Worm (Caenorhabditis elegans): ENCODE results near the gene fbxa-80.
A peak's percentile ranks its signal among the peaks of the same experiment; 100 is the strongest.

fbxa-80 gene

DNA sequence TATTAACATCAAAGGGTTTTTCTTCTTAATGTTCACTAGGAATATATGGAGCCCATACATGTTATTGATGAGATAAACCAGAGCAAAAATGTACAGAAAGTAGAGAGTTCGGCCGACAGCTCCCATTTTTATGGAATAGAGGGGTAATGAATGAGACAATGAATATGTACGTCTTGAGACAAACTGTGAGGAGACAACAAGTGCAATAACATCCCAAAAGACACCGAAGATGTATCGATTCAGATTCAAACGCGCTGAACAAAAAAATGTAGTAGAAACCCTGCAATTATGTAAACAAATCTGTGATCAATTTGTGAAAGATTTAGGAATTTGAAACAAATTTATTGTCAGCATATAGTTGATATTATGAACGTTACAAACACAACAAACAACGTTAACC, 32.0 kb upstream of the fbxa-80 start:
- no peak for TF ChIP-seq mab-9 (GFP tag; IDR thresholded peaks at IDR 0.05)
- no peak for TF ChIP-seq efl-1 (optimal IDR thresholded peaks at IDR 0.05)
- TF ChIP-seq efl-1 (GFP tag; optimal IDR thresholded peaks at IDR 0.05 in 1 of 2) = peak in 1 of 2 experiments; percentile 51

DNA sequence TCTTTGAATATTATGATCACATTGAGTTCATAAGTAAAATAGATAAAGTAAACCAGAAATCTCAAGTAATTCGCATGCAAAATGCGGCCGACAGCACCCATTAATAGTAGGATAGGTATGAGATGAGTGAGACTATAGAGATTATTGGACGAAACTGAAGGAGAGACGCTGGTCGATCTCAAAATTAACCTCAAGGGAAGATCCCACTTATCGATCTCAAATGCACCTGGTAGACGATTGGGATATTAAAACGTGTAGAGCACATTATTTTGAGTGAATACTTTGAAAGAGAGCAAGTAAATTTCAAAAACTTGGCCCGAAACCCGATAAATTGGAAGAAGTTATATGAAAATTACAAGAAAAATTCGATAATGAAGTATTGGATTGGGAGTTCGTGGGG, 30.7 kb upstream of the fbxa-80 start, which contains the start of gene Y82E9BL.6:
Gene Y82E9BL.6, minus strand, starts transcription at position 101 of the 400 bp plus-strand sequence.
- TF ChIP-seq lin-15B (tag; optimal IDR thresholded peaks at IDR 0.05) (no peak), egl-13 (tag; optimal IDR thresholded peaks at IDR 0.05) (no peak), tbx-2 (tag; optimal IDR thresholded peaks at IDR 0.05) (no peak), efl-3 (GFP tag; optimal IDR thresholded peaks at IDR 0.05) (no peak), elt-2 (tag; optimal IDR thresholded peaks at IDR 0.05) (no peak), dpl-1 (GFP tag; optimal IDR thresholded peaks at IDR 0.05) (no peak), jun-1 (tag; optimal IDR thresholded peaks at IDR 0.05) (no peak), mef-2 (tag; optimal IDR thresholded peaks at IDR 0.05) (no peak), pag-3 (tag; optimal IDR thresholded peaks at IDR 0.05; ENCODE audit: borderline replicate concordance, insufficient read depth) (no peak), ceh-82 (tag; optimal IDR thresholded peaks at IDR 0.05) (no peak), ets-5 (GFP tag; IDR thresholded peaks at IDR 0.05) (no peak), C34B4.2 (tag; optimal IDR thresholded peaks at IDR 0.05) (no peak), xbp-1 (tag; optimal IDR thresholded peaks at IDR 0.05) (no peak), Y116A8C.19 (tag; optimal IDR thresholded peaks at IDR 0.05; ENCODE audit: borderline replicate concordance) (no peak), C04F5.9 (tag; optimal IDR thresholded peaks at IDR 0.05) (no peak), mep-1 (tag; optimal IDR thresholded peaks at IDR 0.05) (no peak), nhr-11 (tag; optimal IDR thresholded peaks at IDR 0.05) (no peak), lin-13 (GFP tag; optimal IDR thresholded peaks at IDR 0.05) (no peak), nhr-12 (tag; optimal IDR thresholded peaks at IDR 0.05) (no peak)

DNA sequence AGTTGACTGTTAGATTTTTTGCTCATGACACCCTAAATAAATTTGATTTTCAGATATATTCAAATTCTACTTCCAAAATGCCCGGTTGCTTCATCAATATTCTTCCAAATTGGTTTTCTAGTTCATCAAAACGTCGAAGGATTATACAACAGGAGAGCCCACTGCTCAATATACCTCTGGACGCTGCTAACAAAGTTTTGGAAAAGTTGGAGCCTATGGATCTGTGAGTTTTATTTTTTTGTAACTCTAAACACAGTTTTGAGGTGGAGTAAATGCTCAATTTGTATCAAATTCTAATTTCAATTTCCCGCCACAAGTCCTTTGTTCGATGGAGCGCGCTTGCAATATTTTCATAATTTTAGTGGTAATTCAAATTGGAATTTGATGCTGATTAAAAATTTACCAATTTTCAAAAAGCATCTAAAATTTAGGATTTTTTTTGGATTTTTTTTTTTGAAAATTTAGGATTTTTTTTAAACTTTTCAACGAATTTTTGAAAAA, 28.0 kb upstream of the fbxa-80 start, which contains the start of gene fbxa-27:
Gene fbxa-27, plus strand, starts transcription at position 51 of the 501 bp plus-strand sequence.
- TF ChIP-seq nhr-76 (tag; optimal IDR thresholded peaks at IDR 0.05) (no peak), efl-1 (optimal IDR thresholded peaks at IDR 0.05) (peak; percentile 27 to 63), efl-1 (GFP tag; optimal IDR thresholded peaks at IDR 0.05 in 1 of 2) (peak; percentile 62 to 76), dpl-1 (GFP tag; optimal IDR thresholded peaks at IDR 0.05) (peak in 1 of 3 experiments; percentile 44), tlp-1 (tag; optimal IDR thresholded peaks at IDR 0.05) (no peak), lin-35 (GFP tag; optimal IDR thresholded peaks at IDR 0.05) (peak in 1 of 2 experiments; percentile 20), nhr-19 (GFP tag; conservative IDR thresholded peaks at IDR 0.05) (no peak)

DNA sequence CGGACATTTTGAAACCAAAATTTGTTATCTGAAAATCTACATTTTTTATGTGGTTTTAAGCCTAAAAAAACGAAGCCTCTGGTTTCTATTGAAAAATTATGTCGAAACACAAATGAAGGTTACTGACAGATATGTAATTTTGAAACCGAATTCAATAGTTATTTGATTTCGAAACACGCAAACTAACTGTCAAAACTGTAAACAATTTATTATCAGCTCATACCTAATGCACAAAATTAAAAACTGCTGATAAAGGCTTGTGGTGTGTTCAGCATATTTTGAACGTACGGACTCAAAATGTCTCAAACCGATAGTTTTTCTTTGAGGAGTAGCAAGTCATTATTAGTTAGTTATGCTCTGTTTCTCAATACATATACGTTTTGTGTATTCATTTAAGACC, 27.5 kb upstream of the fbxa-80 start, which contains the start of gene fbxa-26:
Gene fbxa-26, minus strand, starts transcription at position 35 of the 400 bp plus-strand sequence.
- TF ChIP-seq dsc-1 (tag; optimal IDR thresholded peaks at IDR 0.05) (no peak), unc-62 (GFP tag; optimal IDR thresholded peaks at IDR 0.05) (no peak), tlp-1 (tag; optimal IDR thresholded peaks at IDR 0.05) (no peak), tbx-2 (tag; optimal IDR thresholded peaks at IDR 0.05) (no peak), nhr-85 (tag) (no peak), aly-2 (tag; optimal IDR thresholded peaks at IDR 0.05) (no peak), snu-23 (GFP tag; optimal IDR thresholded peaks at IDR 0.05) (no peak), ztf-4 (tag; optimal IDR thresholded peaks at IDR 0.05) (no peak), ces-1 (GFP tag; optimal IDR thresholded peaks at IDR 0.05) (no peak), lir-3 (tag; optimal IDR thresholded peaks at IDR 0.05; ENCODE audit: poor library complexity) (no peak), egl-27 (tag; optimal IDR thresholded peaks at IDR 0.05) (no peak), dpl-1 (GFP tag; optimal IDR thresholded peaks at IDR 0.05) (no peak), isw-1 (GFP tag; IDR thresholded peaks at IDR 0.05) (no peak), ceh-90 (tag; optimal IDR thresholded peaks at IDR 0.05) (no peak), nhr-12 (tag; optimal IDR thresholded peaks at IDR 0.05) (no peak), aha-1 (tag; optimal IDR thresholded peaks at IDR 0.05) (no peak), alr-1 (tag; optimal IDR thresholded peaks at IDR 0.05; ENCODE audit: borderline replicate concordance) (no peak)
